Fruit fly (Drosophila melanogaster) whole organism, larva: ENCODE data around the gene Vajk2.
A peak's percentile ranks its signal among the peaks of the same experiment; 100 is the strongest.

Experiments
- noc ChIP-seq: fragments of 200-800 bp; sonication (Bioruptor generic); optimal IDR thresholded peaks from 3 replicates; lab custom pipeline; 2019; ENCODE audit warnings: missing biosample characterization, mild to moderate bottlenecking, missing genetic modification characterization, moderate library complexity

Vajk2 gene

DNA sequence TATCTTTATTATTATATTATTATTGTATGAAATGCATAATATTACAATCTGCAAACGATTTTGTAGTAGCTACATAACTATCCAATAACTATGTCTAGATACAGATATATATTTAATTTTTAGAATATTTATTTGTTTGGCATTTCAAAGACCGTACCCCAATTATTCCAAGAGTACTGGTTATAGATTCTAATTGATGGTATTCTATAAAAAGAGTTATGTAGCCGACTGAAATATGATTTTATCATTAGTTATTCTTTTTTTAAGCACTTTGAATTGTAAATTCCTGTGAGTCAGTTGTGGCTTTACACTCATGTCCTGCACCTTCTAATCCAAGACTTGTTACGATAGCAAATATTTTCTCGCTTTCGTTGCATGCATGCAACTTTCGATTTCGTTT lies 8.8 kb downstream of the Vajk2 start:
- no peak for TF ChIP-seq noc

DNA sequence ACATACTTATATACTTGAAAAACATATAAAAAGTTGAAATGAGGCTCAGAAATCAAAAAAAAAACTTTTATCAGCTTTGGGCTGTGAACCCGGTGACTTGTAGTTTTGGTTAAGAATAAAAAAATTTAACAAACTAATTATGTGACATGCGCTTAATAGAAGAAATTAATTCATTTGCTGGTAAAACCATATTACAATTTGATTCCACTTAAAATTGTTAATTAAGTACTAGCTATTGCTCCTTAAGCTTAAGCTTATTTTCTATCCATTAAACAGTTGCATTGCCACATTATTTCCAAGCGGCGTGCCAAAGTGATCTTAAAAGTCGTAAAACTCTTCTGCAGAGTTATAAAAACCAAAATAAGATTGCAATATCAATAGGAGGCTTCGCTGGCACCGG lies 10.5 kb downstream of the Vajk2 start:
- no peak for TF ChIP-seq noc

DNA sequence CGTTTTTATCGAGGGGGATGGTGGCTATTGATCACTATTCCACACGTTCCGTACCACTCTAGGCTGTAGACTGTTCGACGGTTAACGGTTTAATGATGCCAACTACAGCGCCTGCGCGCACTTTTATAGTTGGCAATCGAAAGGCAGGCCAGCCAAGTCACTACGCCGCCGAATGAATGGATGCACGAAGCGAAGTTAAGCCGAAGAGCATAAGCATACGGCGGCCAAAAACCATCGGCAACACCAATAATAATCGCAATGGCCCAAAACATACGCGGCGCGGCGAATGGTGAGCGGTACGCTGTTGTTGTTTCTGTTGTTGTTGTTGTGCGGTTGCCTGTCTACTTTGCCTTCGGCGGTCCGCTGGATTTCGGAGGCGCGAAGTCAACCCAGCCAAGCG lies 11.0 kb downstream of the Vajk2 start, which contains the start of gene Vajk1:
TSS of gene Vajk1 (minus strand) at position 101 of the 400 bp plus-strand sequence.
- no peak for TF ChIP-seq noc

DNA sequence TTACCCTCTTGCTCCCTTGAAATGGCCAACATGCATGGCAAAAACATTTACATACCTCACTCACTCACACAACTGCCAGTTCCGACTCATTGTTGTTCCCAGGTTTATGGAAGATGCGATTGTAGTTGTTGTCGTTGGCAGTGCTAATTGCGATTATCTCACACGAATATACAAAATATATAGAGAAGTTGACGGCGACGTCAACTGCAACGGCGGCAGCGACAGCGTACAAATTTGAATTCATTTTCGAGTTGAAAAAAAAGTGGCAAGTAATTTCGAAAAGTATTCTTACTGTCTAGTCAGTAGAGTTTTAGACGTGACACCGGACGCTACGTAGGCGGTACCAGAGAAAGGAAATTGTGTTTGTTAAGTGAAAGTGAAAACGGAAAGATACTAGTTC lies 20.1 kb downstream of the Vajk2 start, which contains the start of gene Ance-3:
TSS of gene Ance-3 (plus strand) at position 301 of the 400 bp plus-strand sequence.
- TF ChIP-seq noc = no peak

DNA sequence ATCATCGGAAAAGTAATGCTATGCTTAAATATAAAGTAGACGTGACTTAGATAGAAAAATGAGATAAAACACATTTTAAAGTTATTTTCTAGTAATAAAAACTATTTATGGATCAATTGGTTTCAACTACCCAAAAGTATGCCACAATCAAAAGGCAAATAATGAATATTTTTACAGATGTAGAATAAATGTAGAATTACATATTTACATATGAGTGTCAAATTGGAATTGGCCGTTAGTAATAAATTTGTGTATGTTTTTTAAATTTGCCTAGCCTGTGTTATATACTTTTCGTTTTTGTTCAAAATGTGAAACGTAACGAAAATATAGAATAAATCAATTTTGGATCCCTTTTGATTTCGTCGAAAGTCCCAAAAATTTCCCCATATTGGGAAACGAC lies 22.7 kb downstream of the Vajk2 start, which contains the start of gene Acyp:
TSS of gene Acyp (plus strand) at position 301 of the 400 bp plus-strand sequence.
- no peak for TF ChIP-seq noc

DNA sequence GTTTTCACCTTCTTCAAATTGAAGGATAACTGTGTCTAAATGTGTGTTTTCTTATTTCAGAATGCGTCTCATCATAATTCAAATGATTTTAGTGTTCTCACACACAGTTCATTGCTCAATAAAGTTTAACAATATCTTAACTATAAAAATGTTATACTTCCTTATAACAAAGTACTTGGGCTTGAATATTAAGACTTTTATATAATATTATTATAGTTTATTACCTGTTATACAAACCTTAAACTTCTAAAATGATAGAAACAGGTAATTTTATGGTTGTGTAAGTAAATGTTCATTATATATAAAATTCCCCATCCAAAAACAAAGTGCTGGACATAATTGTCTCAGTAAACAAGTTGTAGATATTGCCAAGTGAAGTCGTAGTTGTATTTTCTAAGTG lies 25.5 kb downstream of the Vajk2 start, which contains the start of gene Ance-2:
TSS of gene Ance-2 (plus strand) at position 301 of the 400 bp plus-strand sequence.
- TF ChIP-seq noc = no peak

DNA sequence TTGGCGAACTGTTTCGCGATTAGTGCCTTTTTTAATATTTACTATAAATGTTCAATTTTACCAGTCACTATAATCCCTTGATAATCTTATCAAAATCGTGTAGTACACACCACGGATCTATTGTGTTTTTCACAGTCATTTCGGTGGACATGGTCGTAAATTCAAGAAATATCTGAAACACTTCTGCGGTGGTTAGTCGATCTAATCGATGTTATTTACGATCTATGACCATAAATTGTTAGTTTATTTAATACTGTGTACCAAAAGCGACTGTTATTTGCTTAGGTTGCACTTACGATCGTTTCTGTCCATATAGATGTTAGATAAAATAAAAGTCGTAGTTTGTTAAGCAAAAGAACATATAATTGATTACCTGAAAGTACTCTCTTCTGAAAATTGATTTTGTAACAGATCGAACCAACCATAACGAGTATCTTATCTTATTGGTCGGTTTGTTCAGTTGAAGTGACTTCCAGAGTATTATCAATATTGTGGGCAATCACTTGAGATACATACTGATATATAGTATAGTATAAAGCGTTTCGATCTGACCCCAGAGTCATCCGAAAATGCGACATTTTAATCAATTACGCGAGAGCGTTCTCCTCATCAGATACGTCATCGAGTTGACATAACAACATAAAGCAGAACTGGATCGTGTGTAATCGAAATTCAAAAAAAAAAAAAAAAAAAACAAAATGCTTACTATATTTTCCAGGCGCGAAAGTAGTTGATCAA lies 28.5 kb downstream of the Vajk2 start:
- peak; percentile 40 for TF ChIP-seq noc

DNA sequence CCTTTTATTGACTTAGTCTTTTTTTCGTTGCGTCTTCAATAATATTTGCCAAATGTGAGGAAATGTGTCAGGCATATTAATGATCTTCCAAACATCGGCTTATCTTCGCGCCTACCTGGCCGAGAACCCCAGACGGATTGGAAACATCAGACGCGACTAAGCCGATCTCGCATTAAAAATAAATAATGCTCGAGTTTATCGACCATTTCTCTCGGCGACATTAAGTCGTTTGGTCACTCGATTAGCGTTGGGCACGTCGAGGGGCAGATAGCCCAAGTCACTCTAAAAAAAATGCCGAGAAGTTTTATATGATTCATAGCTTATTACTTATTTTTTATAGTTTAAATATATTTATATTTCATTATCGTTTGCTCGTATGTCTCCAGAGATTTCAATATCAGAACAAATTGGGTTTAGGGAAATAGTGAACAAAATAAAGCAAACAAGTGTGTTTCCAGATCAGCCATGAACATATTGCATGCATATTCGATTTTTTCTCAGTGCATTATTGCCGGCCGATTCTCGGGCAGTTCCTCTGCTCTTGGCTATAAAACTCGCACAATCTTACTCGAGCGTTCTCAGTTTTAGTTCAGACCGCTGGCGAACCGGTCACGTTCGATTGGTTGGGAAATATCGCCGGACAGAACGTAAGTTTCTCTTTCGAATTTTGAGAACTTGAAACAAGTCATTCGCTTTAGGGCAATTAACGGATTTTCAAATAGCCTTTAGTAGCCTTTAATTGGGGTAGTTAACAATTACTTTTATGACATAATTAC lies 29.2 kb downstream of the Vajk2 start, which contains the start of gene Ance:
TSS of gene Ance (plus strand) at position 574 of the 776 bp plus-strand sequence.
- TF ChIP-seq noc = peak; percentile 93

DNA sequence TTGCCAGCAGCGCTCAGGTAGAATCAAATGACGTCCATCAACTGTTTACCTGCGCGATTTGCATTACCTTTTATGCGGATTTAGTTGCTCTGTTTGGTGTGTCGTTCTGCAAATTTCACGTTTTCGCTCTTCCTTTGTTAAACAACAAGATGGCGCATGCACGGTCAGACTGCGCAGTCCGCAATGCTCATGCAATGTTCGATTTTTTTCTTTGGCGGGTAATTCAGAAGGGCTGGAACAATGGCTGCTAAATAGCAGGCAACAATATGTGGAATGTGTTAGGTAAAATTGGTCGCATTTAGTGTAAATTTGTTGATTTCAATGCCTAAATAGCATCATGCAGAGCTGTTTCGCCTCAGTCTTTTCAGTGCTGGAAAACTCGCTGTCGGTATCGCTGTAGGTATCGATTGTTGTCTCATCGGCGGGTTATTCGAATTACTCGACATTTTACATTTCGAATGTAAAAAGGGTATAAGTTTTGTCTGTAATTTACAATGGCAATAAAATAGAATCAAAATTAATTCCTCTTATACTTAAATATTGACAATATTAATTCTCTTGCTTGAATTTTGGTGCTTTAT lies 30.1 kb downstream of the Vajk2 start, which contains the start of gene Smg5:
TSS of gene Smg5 (minus strand) at position 331 of the 581 bp plus-strand sequence.
- TF ChIP-seq noc = peak; percentile 63

DNA sequence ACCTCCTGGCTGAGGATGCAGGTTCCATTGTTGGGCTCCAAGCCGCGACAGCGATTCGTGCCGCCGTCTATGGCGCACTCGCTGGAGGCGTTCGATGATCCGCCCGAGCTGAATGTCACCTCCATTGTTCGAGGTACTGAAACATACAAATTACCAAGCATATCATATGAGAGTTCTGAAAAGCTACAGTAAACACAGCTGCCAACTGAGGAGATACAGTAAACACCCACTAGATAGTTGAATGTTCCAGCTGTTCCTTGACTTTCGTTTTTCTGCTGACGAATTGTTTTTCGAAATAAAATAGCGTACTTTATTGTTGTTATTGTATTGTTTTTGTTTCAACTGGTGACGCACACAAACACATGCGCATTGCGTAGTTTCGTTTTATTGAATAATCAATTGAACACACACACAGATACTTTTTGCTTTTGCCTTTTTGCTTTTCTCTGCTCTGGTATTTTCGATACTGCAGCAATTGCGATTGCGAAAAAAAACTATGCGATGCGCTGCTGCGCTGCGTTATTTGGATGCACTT lies 30.6 kb downstream of the Vajk2 start:
- TF ChIP-seq noc = no peak

DNA sequence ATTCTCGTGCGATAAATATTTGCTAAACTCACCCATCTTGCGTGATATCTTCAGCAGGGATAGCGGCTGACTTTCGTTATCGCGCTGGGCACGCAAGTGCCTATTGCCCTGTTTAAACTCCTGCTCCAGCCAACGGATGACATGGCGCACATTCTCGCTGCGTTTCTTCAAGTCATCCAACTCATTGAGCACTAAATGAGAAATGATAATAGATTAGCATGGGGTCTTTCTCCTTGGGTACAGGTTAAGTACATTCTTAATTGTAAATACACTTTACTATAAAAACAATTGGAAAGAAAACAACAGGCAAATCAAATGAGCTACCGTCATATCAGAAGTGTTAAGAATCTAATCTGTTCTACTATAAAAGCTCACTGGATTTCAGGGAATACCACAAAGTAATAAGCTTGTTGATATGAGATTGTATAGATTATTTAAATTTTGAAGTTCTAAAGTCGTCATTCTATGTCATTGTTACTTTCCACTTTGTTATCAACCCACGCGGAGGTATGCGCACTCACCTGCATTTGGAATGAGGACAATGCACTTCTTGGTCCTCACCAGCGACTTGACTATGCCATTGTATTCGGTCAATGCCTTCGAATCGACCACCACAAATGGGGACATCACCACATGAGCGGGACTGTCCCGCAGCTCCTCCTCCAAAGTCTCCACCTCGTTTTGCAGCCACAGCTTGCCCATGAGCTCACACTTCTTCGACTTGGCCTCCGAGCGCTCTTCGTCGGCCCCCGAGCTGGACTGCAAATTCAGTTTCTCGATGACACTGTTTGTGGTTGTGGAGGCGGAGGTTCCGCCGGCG lies 34.2 kb downstream of the Vajk2 start:
- no peak for TF ChIP-seq noc

DNA sequence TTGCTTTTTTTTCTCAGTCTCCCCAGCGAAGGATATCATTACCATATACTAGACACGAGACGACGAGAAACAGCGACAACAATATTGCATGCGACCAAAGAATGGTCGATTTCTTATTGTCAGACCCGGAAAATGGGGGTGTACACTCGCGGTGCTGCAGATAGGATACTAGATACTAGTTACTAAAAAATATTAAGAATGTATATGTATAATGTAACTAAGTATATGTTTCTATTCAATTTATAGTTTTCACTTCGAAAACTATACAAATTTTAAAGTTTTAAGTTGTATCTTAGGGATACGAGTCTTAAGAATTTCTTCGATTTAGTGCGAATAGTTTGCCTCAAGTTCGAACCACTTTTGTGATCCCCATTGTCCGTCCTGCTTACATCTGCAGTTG lies 41.1 kb downstream of the Vajk2 start:
- no peak for TF ChIP-seq noc

DNA sequence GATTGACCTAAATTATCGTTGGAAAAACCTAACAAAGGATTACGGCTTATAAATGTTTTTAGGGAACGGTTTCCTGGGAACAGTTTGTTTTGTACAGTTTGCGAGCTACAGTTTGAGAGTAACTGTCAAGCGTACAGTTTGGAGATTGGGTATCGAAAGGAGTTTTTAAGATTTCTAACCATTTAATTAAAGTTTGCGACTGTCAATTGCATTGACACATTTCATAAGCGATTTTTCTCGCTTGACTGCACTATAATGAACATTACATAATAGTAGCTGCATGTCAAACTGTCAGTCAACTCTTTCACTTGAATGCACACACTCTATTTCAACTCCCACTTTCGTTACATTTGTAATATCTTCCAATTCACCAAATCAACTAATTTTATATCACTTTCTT lies 41.7 kb downstream of the Vajk2 start:
- TF ChIP-seq noc = no peak

DNA sequence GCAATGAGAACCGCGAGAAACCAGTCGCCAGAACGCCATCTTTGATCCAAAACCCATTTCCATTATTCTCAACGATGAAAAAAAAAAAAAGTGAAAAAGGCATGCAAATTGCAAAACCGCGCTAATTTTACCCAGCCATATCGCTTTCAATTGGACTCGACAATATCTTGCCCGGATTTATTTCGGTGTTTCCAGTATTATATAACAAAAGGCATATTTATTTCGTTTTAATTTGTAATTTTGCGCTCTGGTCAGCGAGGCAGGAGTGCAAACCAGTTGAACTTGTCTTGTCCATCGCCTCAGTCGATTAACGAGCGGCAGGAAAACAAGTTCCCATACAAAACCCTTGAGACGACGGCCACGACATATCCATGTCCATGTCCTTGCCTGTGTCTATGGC lies 44.6 kb downstream of the Vajk2 start:
- no peak for TF ChIP-seq noc

DNA sequence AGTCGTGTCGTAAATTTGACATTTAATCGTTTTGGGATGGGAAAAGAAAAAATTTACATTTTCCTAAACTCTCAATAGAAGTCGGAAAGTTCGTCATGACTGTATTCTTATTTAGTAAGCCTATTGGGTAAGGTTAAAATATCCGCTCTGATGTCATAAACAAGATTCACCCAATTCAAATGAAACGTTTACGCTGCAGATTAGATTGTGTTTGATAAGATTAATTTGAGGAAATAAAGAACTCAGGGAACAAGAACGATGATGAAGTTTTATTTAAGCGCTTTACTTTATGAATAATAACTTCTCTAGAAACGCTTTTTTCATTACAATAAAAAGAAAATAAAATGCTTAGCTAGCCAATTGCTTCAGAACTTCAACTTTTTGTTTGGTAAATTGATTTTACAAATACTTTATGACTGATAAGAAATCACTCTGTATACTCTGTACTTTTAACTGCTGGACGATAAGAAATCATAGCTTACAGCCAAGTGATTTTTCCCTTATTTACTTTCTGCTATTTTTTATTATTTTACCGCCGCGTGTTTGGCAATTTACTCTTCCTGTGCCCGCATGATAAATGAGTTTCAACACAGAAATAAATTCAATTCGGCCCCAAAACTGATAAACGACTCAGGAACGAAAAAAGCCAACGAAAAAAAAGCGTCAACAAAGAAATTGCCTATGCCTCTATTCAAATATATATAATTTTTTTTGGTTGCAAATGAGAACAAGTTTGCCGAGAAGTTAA lies 48.0 kb downstream of the Vajk2 start:
- no peak for TF ChIP-seq noc
